In the genomic region with DNA sequence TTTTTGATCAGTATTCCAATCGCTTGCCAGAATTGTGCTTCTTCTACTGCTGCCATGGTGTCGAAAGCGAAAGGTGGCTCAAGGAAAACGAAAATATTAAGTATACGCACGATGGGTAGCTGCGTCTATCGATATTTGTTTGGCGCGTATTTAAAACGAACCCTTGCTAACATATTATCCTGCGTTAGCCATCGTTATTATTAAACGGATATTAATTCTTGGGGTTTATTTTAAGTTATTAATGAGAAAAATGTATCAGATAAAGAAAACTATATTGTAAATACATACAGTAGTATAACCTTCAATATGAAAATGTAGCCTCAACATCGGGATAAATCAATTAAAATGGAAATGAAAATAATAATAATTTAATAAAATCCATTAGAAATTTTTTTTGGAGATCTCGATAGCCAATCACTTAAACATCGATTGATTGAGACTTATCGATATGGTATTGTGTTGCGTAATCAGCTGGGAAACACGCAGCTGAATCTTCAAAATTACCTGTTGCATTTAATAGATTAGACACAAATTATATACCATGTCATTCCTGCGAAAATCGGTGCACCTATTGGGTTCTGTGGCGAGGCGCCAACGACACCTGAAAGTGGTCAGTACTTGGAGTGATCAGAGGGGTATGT, we compare ENCODE assay signal across 5 fruit fly cellular contexts.
TF ChIP-seq lines count a peak whose summit lies in the region.

Gene CG9386, minus strand, starts transcription at position 75 of the 641 bp plus-strand sequence.
Gene BckdhA, plus strand, starts transcription at position 452 of the 641 bp plus-strand sequence.

- no peak for TF ChIP-seq CTCF in whole organism, embryonic (GFP tag; optimal IDR thresholded peaks at IDR 0.05; lab: Kevin White, UChicago)

TF ChIP-seq in whole organism, adult, 20 proteins besides CTCF, POLR2A, EP300 and RAD21 (continues in another document):
- TF ChIP-seq ovo (GFP tag; optimal IDR thresholded peaks at IDR 0.05; lab: Kevin White, UChicago) (peak; percentile 1), CG33017 (tag; optimal IDR thresholded peaks at IDR 0.05; lab: Kevin White, UChicago) (no peak), cnc (optimal IDR thresholded peaks at IDR 0.05; lab: Kevin White, UChicago) (no peak), Mnt (GFP tag; optimal IDR thresholded peaks at IDR 0.05; lab: Kevin White, UChicago) (peak; percentile 80), kay (GFP tag; lab: Kevin White, UChicago; ENCODE audit: borderline replicate concordance) (no peak), Clk (GFP tag; optimal IDR thresholded peaks at IDR 0.05; lab: Kevin White, UChicago) (no peak), CG1620 (GFP tag; optimal IDR thresholded peaks at IDR 0.05; lab: Kevin White, UChicago) (peak; percentile 72), Hr96 (GFP tag; optimal IDR thresholded peaks at IDR 0.05; lab: Kevin White, UChicago) (no peak), CG14711 (tag; optimal IDR thresholded peaks at IDR 0.05; lab: Kevin White, UChicago) (peak; percentile 10), CG7045 (GFP tag; optimal IDR thresholded peaks at IDR 0.05; lab: Kevin White, UChicago) (peak; percentile 5), Crg-1 (GFP tag; optimal IDR thresholded peaks at IDR 0.05; lab: Kevin White, UChicago) (peak; percentile 41), CG7101 (tag; optimal IDR thresholded peaks at IDR 0.05; lab: Kevin White, UChicago) (peak; percentile 30), pad (GFP tag; optimal IDR thresholded peaks at IDR 0.05; lab: Kevin White, UChicago) (peak; percentile 42), tj (GFP tag; optimal IDR thresholded peaks at IDR 0.05; lab: Kevin White, UChicago) (peak; percentile 46), CG11617 (GFP tag; optimal IDR thresholded peaks at IDR 0.05; lab: Kevin White, UChicago) (peak; percentile 67), CG12768 (GFP tag; optimal IDR thresholded peaks at IDR 0.05; lab: Kevin White, UChicago) (no peak)

TF ChIP-seq in whole organism, embryonic, 481 proteins besides CTCF, POLR2A, EP300 and RAD21 (continues in another document):
- peak; percentile 60 for TF ChIP-seq CG34224 (GFP tag; IDR thresholded peaks at IDR 0.05; lab: Robert Waterston, UW; ENCODE audit: partially characterized antibody)
- no peak for TF ChIP-seq Vsx1 (GFP tag; optimal IDR thresholded peaks at IDR 0.05; lab: Kevin White, UChicago)
- no peak for TF ChIP-seq CG30431 (GFP tag; optimal IDR thresholded peaks at IDR 0.05; lab: Kevin White, UChicago)
- TF ChIP-seq vvl (GFP tag; IDR thresholded peaks at IDR 0.05; lab: Robert Waterston, UW): peak; percentile 74
- TF ChIP-seq CG7745 (tag; optimal IDR thresholded peaks at IDR 0.05; lab: Kevin White, UChicago): no peak
- peak; percentile 65 for TF ChIP-seq Blimp-1 (GFP tag; optimal IDR thresholded peaks at IDR 0.05; lab: Kevin White, UChicago)
- TF ChIP-seq CG34422 (GFP tag; IDR thresholded peaks at IDR 0.05; lab: Robert Waterston, UW): no peak
- no peak for TF ChIP-seq so (GFP tag; IDR thresholded peaks at IDR 0.05; lab: Robert Waterston, UW)
- TF ChIP-seq CG10462 (GFP tag; optimal IDR thresholded peaks at IDR 0.05; lab: Kevin White, UChicago): no peak
- peak; percentile 35 for TF ChIP-seq Bteb2 (GFP tag; optimal IDR thresholded peaks at IDR 0.05; lab: Kevin White, UChicago)
- peak; percentile 73 for TF ChIP-seq unc-4 (GFP tag; IDR thresholded peaks at IDR 0.05; lab: Robert Waterston, UW; ENCODE audit: partially characterized antibody)
- TF ChIP-seq CG18476 (GFP tag; optimal IDR thresholded peaks at IDR 0.05; lab: Kevin White, UChicago): peak; percentile 34
- no peak for TF ChIP-seq Awh (GFP tag; IDR thresholded peaks at IDR 0.05; lab: Robert Waterston, UW)
- TF ChIP-seq CG7928 (GFP tag; optimal IDR thresholded peaks at IDR 0.05; lab: Kevin White, UChicago): no peak
- TF ChIP-seq pb (GFP tag; optimal IDR thresholded peaks at IDR 0.05; lab: Kevin White, UChicago): no peak
- no peak for TF ChIP-seq CG32772 (GFP tag; IDR thresholded peaks at IDR 0.05; lab: Robert Waterston, UW)
- peak; percentile 13 for TF ChIP-seq CG3407 (GFP tag; optimal IDR thresholded peaks at IDR 0.05; lab: Kevin White, UChicago)

TF ChIP-seq in whole organism, prepupa, 60 proteins besides CTCF, POLR2A, EP300 and RAD21 (continues in another document):
- TF ChIP-seq Hr39 (GFP tag; optimal IDR thresholded peaks at IDR 0.05; lab: Kevin White, UChicago) (peak; percentile 44), pdm3 (GFP tag; optimal IDR thresholded peaks at IDR 0.05; lab: Kevin White, UChicago) (no peak), CG11294 (GFP tag; IDR thresholded peaks at IDR 0.05; lab: Robert Waterston, UW) (no peak), Sox14 (GFP tag; optimal IDR thresholded peaks at IDR 0.05; lab: Kevin White, UChicago) (peak; percentile 25), topi (GFP tag; optimal IDR thresholded peaks at IDR 0.05; lab: Kevin White, UChicago) (peak; percentile 38), CG3919 (GFP tag; optimal IDR thresholded peaks at IDR 0.05; lab: Kevin White, UChicago) (peak; percentile 55), lz (GFP tag; optimal IDR thresholded peaks at IDR 0.05; lab: Kevin White, UChicago) (peak; percentile 46), esn (GFP tag; optimal IDR thresholded peaks at IDR 0.05; lab: Kevin White, UChicago) (peak; percentile 67), Hr4 (GFP tag; optimal IDR thresholded peaks at IDR 0.05; lab: Kevin White, UChicago) (no peak), CG15336 (GFP tag; IDR thresholded peaks at IDR 0.05; lab: Robert Waterston, UW) (peak; percentile 15; the same call in 1 of the 2 replicates), CG8319 (GFP tag; optimal IDR thresholded peaks at IDR 0.05; lab: Kevin White, UChicago) (no peak), vri (GFP tag; optimal IDR thresholded peaks at IDR 0.05; lab: Kevin White, UChicago) (peak; percentile 97), acj6 (GFP tag; optimal IDR thresholded peaks at IDR 0.05; lab: Kevin White, UChicago) (peak; percentile 39), cyc (GFP tag; optimal IDR thresholded peaks at IDR 0.05; lab: Kevin White, UChicago) (peak; percentile 38), CG10631 (GFP tag; optimal IDR thresholded peaks at IDR 0.05; lab: Kevin White, UChicago) (peak; percentile 54), fd85E (GFP tag; optimal IDR thresholded peaks at IDR 0.05; lab: Kevin White, UChicago) (no peak), eg (GFP tag; IDR thresholded peaks at IDR 0.05; lab: Robert Waterston, UW) (peak; percentile 22; the same call in 1 of the 3 replicates)

TF ChIP-seq in whole organism, pupa, 21 proteins besides CTCF, POLR2A, EP300 and RAD21:
- TF ChIP-seq CG13204 (GFP tag; optimal IDR thresholded peaks at IDR 0.05; lab: Kevin White, UChicago): no peak
- TF ChIP-seq Pif1A (GFP tag; optimal IDR thresholded peaks at IDR 0.05; lab: Kevin White, UChicago): no peak
- TF ChIP-seq CG8159 (tag; optimal IDR thresholded peaks at IDR 0.05; lab: Kevin White, UChicago): peak; percentile 16
- peak; percentile 39; the same call in 1 of the 3 replicates for TF ChIP-seq CG4496 (GFP tag; IDR thresholded peaks at IDR 0.05; lab: Robert Waterston, UW)
- peak; percentile 23 for TF ChIP-seq Snoo (tag; optimal IDR thresholded peaks at IDR 0.05; lab: Kevin White, UChicago)
- TF ChIP-seq gl (tag; optimal IDR thresholded peaks at IDR 0.05; lab: Kevin White, UChicago): no peak
- TF ChIP-seq CG32121 (GFP tag; IDR thresholded peaks at IDR 0.05; lab: Robert Waterston, UW): 0 out of 2 replicates have a peak, but pooled peaks have one; percentile 10

TF ChIP-seq in whole organism, wandering third instar larva, 38 proteins besides CTCF, POLR2A, EP300 and RAD21 (continues in another document):
- no peak for TF ChIP-seq lola (GFP tag; optimal IDR thresholded peaks at IDR 0.05; lab: Kevin White, UChicago)
- TF ChIP-seq Rel (GFP tag; optimal IDR thresholded peaks at IDR 0.05; lab: Kevin White, UChicago): no peak
- peak; percentile 82 for TF ChIP-seq Rel (tag; optimal IDR thresholded peaks at IDR 0.05; lab: Kevin White, UChicago)
- TF ChIP-seq Dfd (GFP tag; optimal IDR thresholded peaks at IDR 0.05; lab: Kevin White, UChicago): no peak
- peak; percentile 13 for TF ChIP-seq ey (GFP tag; optimal IDR thresholded peaks at IDR 0.05; lab: Kevin White, UChicago)
- TF ChIP-seq Sp1 (GFP tag; optimal IDR thresholded peaks at IDR 0.05; lab: Kevin White, UChicago): peak; percentile 48
- no peak for TF ChIP-seq Dif (GFP tag; optimal IDR thresholded peaks at IDR 0.05; lab: Kevin White, UChicago; ENCODE audit: partially characterized antibody)
- TF ChIP-seq tai (GFP tag; optimal IDR thresholded peaks at IDR 0.05; lab: Kevin White, UChicago): no peak
- TF ChIP-seq usp (GFP tag; optimal IDR thresholded peaks at IDR 0.05; lab: Kevin White, UChicago): no peak
- TF ChIP-seq Jra (GFP tag; optimal IDR thresholded peaks at IDR 0.05; lab: Kevin White, UChicago): peak; percentile 18
- no peak for TF ChIP-seq dl (GFP tag; optimal IDR thresholded peaks at IDR 0.05; lab: Kevin White, UChicago; ENCODE audit: insufficient read depth in 1 of 2, partially characterized antibody in 2 of 2)
- TF ChIP-seq foxo (GFP tag; optimal IDR thresholded peaks at IDR 0.05; lab: Kevin White, UChicago): peak in 1 of 2 experiments; percentile 62
- no peak for TF ChIP-seq CG9705 (GFP tag; optimal IDR thresholded peaks at IDR 0.05; lab: Kevin White, UChicago)
- no peak for TF ChIP-seq pan (optimal IDR thresholded peaks at IDR 0.05; lab: Kevin White, UChicago)
- no peak for TF ChIP-seq Hnf4 (GFP tag; optimal IDR thresholded peaks at IDR 0.05; lab: Kevin White, UChicago)
- no peak for TF ChIP-seq sv (GFP tag; optimal IDR thresholded peaks at IDR 0.05; lab: Kevin White, UChicago)
- TF ChIP-seq OdsH (GFP tag; optimal IDR thresholded peaks at IDR 0.05; lab: Kevin White, UChicago): peak; percentile 21
- no peak for TF ChIP-seq N (GFP tag; optimal IDR thresholded peaks at IDR 0.05; lab: Kevin White, UChicago)
- peak; percentile 40 for TF ChIP-seq psq (GFP tag; optimal IDR thresholded peaks at IDR 0.05; lab: Kevin White, UChicago)
- TF ChIP-seq h (GFP tag; optimal IDR thresholded peaks at IDR 0.05; lab: Kevin White, UChicago): peak; percentile 57
- no peak for TF ChIP-seq CrebA (GFP tag; optimal IDR thresholded peaks at IDR 0.05; lab: Kevin White, UChicago; ENCODE audit: borderline replicate concordance)
- TF ChIP-seq HLH106 (tag; optimal IDR thresholded peaks at IDR 0.05; lab: Kevin White, UChicago): peak; percentile 31
- peak; percentile 54 for TF ChIP-seq rgr (GFP tag; optimal IDR thresholded peaks at IDR 0.05; lab: Kevin White, UChicago)
- TF ChIP-seq dsf (GFP tag; optimal IDR thresholded peaks at IDR 0.05; lab: Kevin White, UChicago; ENCODE audit: borderline replicate concordance): no peak
- no peak for TF ChIP-seq Abd-B (GFP tag; optimal IDR thresholded peaks at IDR 0.05; lab: Kevin White, UChicago)
- peak; percentile 48 for TF ChIP-seq Hr83 (GFP tag; optimal IDR thresholded peaks at IDR 0.05; lab: Kevin White, UChicago; ENCODE audit: poor library complexity, severe bottlenecking)
- no peak for TF ChIP-seq brk (GFP tag; optimal IDR thresholded peaks at IDR 0.05; lab: Kevin White, UChicago)
- TF ChIP-seq Myc (optimal IDR thresholded peaks at IDR 0.05; lab: Kevin White, UChicago): no peak
- TF ChIP-seq GATAd (GFP tag; optimal IDR thresholded peaks at IDR 0.05; lab: Kevin White, UChicago): no peak
- TF ChIP-seq jim (GFP tag; optimal IDR thresholded peaks at IDR 0.05; lab: Kevin White, UChicago): no peak
- no peak for TF ChIP-seq br (GFP tag; optimal IDR thresholded peaks at IDR 0.05; lab: Kevin White, UChicago)
